Worm (Caenorhabditis elegans): ENCODE results near the gene mog-3.

ce11 chrIII:5269814-5270213, 38.6 kb upstream of the mog-3 start, which contains the start of gene ZC395.4:
- TF ChIP-seq snpc-4 (GFP tag; optimal IDR thresholded peaks at IDR 0.05) = no peak
- TF ChIP-seq snpc-4 (tag; optimal IDR thresholded peaks at IDR 0.05) = no peak
- no peak for TF ChIP-seq D2030.7 (GFP tag; IDR thresholded peaks at IDR 0.05)
- TF ChIP-seq dpl-1 (GFP tag; optimal IDR thresholded peaks at IDR 0.05) = no peak
- TF ChIP-seq ets-4 (GFP tag; optimal IDR thresholded peaks at IDR 0.05) = no peak
- TF ChIP-seq F23B12.7 (tag; optimal IDR thresholded peaks at IDR 0.05; ENCODE audit: insufficient read depth) = no peak
- no peak for TF ChIP-seq Y67H2A.10 (GFP tag; conservative IDR thresholded peaks at IDR 0.05)
- TF ChIP-seq tbp1 (GFP tag; optimal IDR thresholded peaks at IDR 0.05) = no peak
- no peak for TF ChIP-seq unc-130 (GFP tag; optimal IDR thresholded peaks at IDR 0.05)
- TF ChIP-seq hmg-1.2 (GFP tag; IDR thresholded peaks at IDR 0.05) = no peak

Measured in whole organism, young adult.